Fruit fly (Drosophila melanogaster): ENCODE results near the gene CG18823.

The CG18823 gene

DNA sequence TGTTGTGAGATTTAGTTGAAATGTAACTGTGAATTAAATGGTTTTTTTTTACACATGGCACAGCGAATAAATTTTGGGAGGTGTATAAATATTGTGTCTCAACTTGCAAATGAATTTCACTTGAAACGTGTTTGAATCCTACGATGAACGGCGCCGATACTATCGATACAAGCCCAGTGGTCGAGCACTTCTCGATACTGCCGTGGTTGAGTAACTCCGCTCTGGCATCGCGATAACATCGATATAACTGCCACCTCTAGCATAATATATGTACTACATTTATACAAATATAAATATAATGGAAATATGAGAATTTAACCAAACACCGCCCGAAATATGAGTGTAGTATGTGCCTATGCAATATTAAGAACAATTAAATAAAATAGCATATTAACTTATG lies 42.7 kb downstream of the CG18823 start (continued):
- TF ChIP-seq ftz-f1 (GFP tag; optimal IDR thresholded peaks at IDR 0.05) (no peak), row (GFP tag; IDR thresholded peaks at IDR 0.05) (peak; percentile 72), CG2116 (GFP tag; optimal IDR thresholded peaks at IDR 0.05) (peak; percentile 76), PHDP (tag; optimal IDR thresholded peaks at IDR 0.05) (no peak), crc (GFP tag; optimal IDR thresholded peaks at IDR 0.05) (no peak), CG34376 (GFP tag; optimal IDR thresholded peaks at IDR 0.05) (no peak), ewg (GFP tag; optimal IDR thresholded peaks at IDR 0.05) (no peak), Dll (GFP tag; IDR thresholded peaks at IDR 0.05; ENCODE audit: partially characterized antibody) (peak; percentile 94), CG8089 (GFP tag; optimal IDR thresholded peaks at IDR 0.05) (no peak), Ssrp (tag; optimal IDR thresholded peaks at IDR 0.05) (no peak), CG6689 (GFP tag; IDR thresholded peaks at IDR 0.05) (no peak), abd-A (tag; optimal IDR thresholded peaks at IDR 0.05) (no peak), Nf-YA (GFP tag; IDR thresholded peaks at IDR 0.05) (no peak), Doc2 (GFP tag; IDR thresholded peaks at IDR 0.05) (no peak), Abd-B (GFP tag; optimal IDR thresholded peaks at IDR 0.05) (no peak), Xrp1 (GFP tag; IDR thresholded peaks at IDR 0.05) (no peak), HmgZ (tag; optimal IDR thresholded peaks at IDR 0.05) (peak; percentile 65), chinmo (GFP tag; IDR thresholded peaks at IDR 0.05; ENCODE audit: partially characterized antibody) (peak; percentile 99), cad (GFP tag; optimal IDR thresholded peaks at IDR 0.05) (no peak), CHES-1-like (GFP tag; optimal IDR thresholded peaks at IDR 0.05) (no peak), CG11085 (GFP tag; IDR thresholded peaks at IDR 0.05) (peak; percentile 37; the same call in 1 of the 2 replicates), slou (GFP tag; optimal IDR thresholded peaks at IDR 0.05) (no peak), fd96Cb (tag; optimal IDR thresholded peaks at IDR 0.05) (no peak), odd (GFP tag; optimal IDR thresholded peaks at IDR 0.05) (no peak), Hand (GFP tag; optimal IDR thresholded peaks at IDR 0.05) (no peak), Med (GFP tag) (peak; percentile 90), tio (GFP tag; optimal IDR thresholded peaks at IDR 0.05) (no peak), CoRest (tag; optimal IDR thresholded peaks at IDR 0.05) (no peak), NC2α (GFP tag; optimal IDR thresholded peaks at IDR 0.05) (no peak), Hsf (GFP tag; optimal IDR thresholded peaks at IDR 0.05) (peak; percentile 16), vvl (GFP tag; IDR thresholded peaks at IDR 0.05) (peak; percentile 62), Gug (GFP tag; IDR thresholded peaks at IDR 0.05) (peak; percentile 80; the same call in 2 of the 4 replicates), vnd (GFP tag; IDR thresholded peaks at IDR 0.05; ENCODE audit: partially characterized antibody) (peak; percentile 97), MESR4 (GFP tag; optimal IDR thresholded peaks at IDR 0.05) (peak; percentile 31), CG18619 (GFP tag; optimal IDR thresholded peaks at IDR 0.05) (no peak), gcm (GFP tag; optimal IDR thresholded peaks at IDR 0.05) (no peak), jing (GFP tag; optimal IDR thresholded peaks at IDR 0.05) (no peak), ara (GFP tag; IDR thresholded peaks at IDR 0.05) (no peak), CG1602 (GFP tag; optimal IDR thresholded peaks at IDR 0.05) (no peak), CG10654 (GFP tag; optimal IDR thresholded peaks at IDR 0.05) (no peak), CG14014 (GFP tag; IDR thresholded peaks at IDR 0.05) (0 out of 2 replicates have a peak, but pooled peaks have one; percentile 12), mld (GFP tag; IDR thresholded peaks at IDR 0.05; ENCODE audit: partially characterized antibody) (peak; percentile 99), Trl (optimal IDR thresholded peaks at IDR 0.05) (no peak), Trl (GFP tag; optimal IDR thresholded peaks at IDR 0.05) (peak; percentile 8), Hmx (GFP tag; optimal IDR thresholded peaks at IDR 0.05) (no peak), crol (GFP tag; IDR thresholded peaks at IDR 0.05) (no peak), exex (tag; optimal IDR thresholded peaks at IDR 0.05) (no peak), pros (GFP tag; optimal IDR thresholded peaks at IDR 0.05) (no peak), dpn (GFP tag; optimal IDR thresholded peaks at IDR 0.05) (peak; percentile 24 to 27), HmgD (GFP tag; optimal IDR thresholded peaks at IDR 0.05) (peak; percentile 24), Vsx1 (GFP tag; optimal IDR thresholded peaks at IDR 0.05) (no peak), her (GFP tag; optimal IDR thresholded peaks at IDR 0.05) (peak; percentile 18)
